Worm (Caenorhabditis elegans): ENCODE data around the gene T12A7.9.
A peak's percentile ranks its signal among the peaks of the same experiment; 100 is the strongest.

T12A7.9 gene

ce11 chrIV:11799240-11799639 is 43.4 kb upstream of the T12A7.9 start:
- TF ChIP-seq aha-1 (tag) (peak; percentile 61), unc-62 (GFP tag; optimal IDR thresholded peaks at IDR 0.05 in 1 of 2) (peak in 1 of 2 experiments; percentile 82), unc-62 (tag; optimal IDR thresholded peaks at IDR 0.05) (no peak), nhr-237 (tag; optimal IDR thresholded peaks at IDR 0.05) (no peak), ceh-20 (GFP tag; IDR thresholded peaks at IDR 0.05) (peak; percentile 53; the same call in 1 of the 2 replicates)

- TF ChIP-seq unc-62 (GFP tag; optimal IDR thresholded peaks at IDR 0.05 in 1 of 2) (peak in 1 of 2 experiments; percentile 65), unc-62 (tag; optimal IDR thresholded peaks at IDR 0.05) (no peak), dpl-1 (GFP tag; optimal IDR thresholded peaks at IDR 0.05) (no peak), fkh-10 (GFP tag; optimal IDR thresholded peaks at IDR 0.05) (peak; percentile 73)
Observed at ce11 chrIV:11796818-11797217, 41.0 kb upstream of the T12A7.9 start.

ce11 chrIV:11795964-11796363 is 40.2 kb upstream of the T12A7.9 start:
- no peak for TF ChIP-seq lin-1 (GFP tag; IDR thresholded peaks at IDR 0.05)
- TF ChIP-seq hlh-11 (tag; optimal IDR thresholded peaks at IDR 0.05), result no peak
- no peak for TF ChIP-seq Y75B8A.6 (GFP tag; IDR thresholded peaks at IDR 0.05)
- TF ChIP-seq ztf-7 (tag; optimal IDR thresholded peaks at IDR 0.05), result no peak
- no peak for TF ChIP-seq dmd-6 (GFP tag; IDR thresholded peaks at IDR 0.05)
- no peak for TF ChIP-seq spr-3 (GFP tag; optimal IDR thresholded peaks at IDR 0.05)
- TF ChIP-seq fkh-10 (GFP tag; optimal IDR thresholded peaks at IDR 0.05), result peak; percentile 47
- no peak for TF ChIP-seq hif-1 (tag; optimal IDR thresholded peaks at IDR 0.05)

- TF ChIP-seq ZK546.5 (tag; optimal IDR thresholded peaks at IDR 0.05) (no peak), F26F4.8 (GFP tag; conservative IDR thresholded peaks at IDR 0.05) (no peak), Y5F2A.4 (GFP tag; optimal IDR thresholded peaks at IDR 0.05) (no peak), pha-4 (GFP tag; IDR thresholded peaks at IDR 0.05) (no peak), pha-4 (tag; optimal IDR thresholded peaks at IDR 0.05) (no peak), mdl-1 (tag; optimal IDR thresholded peaks at IDR 0.05) (no peak), nhr-10 (tag; optimal IDR thresholded peaks at IDR 0.05) (no peak), dpl-1 (GFP tag; optimal IDR thresholded peaks at IDR 0.05) (no peak), hlh-30 (tag; optimal IDR thresholded peaks at IDR 0.05; ENCODE audit: insufficient read depth) (no peak), nhr-48 (tag; optimal IDR thresholded peaks at IDR 0.05) (no peak), php-3 (GFP tag; IDR thresholded peaks at IDR 0.05) (no peak), tag-97 (GFP tag; IDR thresholded peaks at IDR 0.05) (no peak), nhr-77 (tag; optimal IDR thresholded peaks at IDR 0.05) (no peak), ztf-11 (tag; optimal IDR thresholded peaks at IDR 0.05) (no peak), ceh-62 (tag; optimal IDR thresholded peaks at IDR 0.05) (no peak), lsy-2 (tag; optimal IDR thresholded peaks at IDR 0.05) (peak in 1 of 2 experiments; percentile 42), fos-1 (tag; optimal IDR thresholded peaks at IDR 0.05) (no peak), ama-1 (optimal IDR thresholded peaks at IDR 0.05) (no peak), nhr-111 (GFP tag; optimal IDR thresholded peaks at IDR 0.05) (no peak), Y105C5A.15 (GFP tag; IDR thresholded peaks at IDR 0.05) (no peak), egl-27 (tag; optimal IDR thresholded peaks at IDR 0.05) (no peak), daf-16 (GFP tag; optimal IDR thresholded peaks at IDR 0.05) (no peak), daf-16 (tag; optimal IDR thresholded peaks at IDR 0.05) (no peak), gei-8 (GFP tag; optimal IDR thresholded peaks at IDR 0.05) (no peak), mxl-2 (GFP tag; conservative IDR thresholded peaks at IDR 0.05) (no peak), dmd-6 (GFP tag; IDR thresholded peaks at IDR 0.05) (peak; percentile 9; the same call in 1 of the 2 replicates), skn-1 (tag; optimal IDR thresholded peaks at IDR 0.05) (no peak), ZK337.2 (GFP tag; IDR thresholded peaks at IDR 0.05) (no peak), hlh-11 (tag; optimal IDR thresholded peaks at IDR 0.05) (peak; percentile 6), ceh-20 (GFP tag; IDR thresholded peaks at IDR 0.05) (peak; percentile 67), spr-3 (GFP tag; optimal IDR thresholded peaks at IDR 0.05) (no peak), madf-5 (GFP tag; IDR thresholded peaks at IDR 0.05) (no peak), hif-1 (tag; optimal IDR thresholded peaks at IDR 0.05) (no peak), jun-1 (tag; optimal IDR thresholded peaks at IDR 0.05) (no peak), ctbp-1 (GFP tag; IDR thresholded peaks at IDR 0.05) (peak; percentile 75), pqm-1 (tag; optimal IDR thresholded peaks at IDR 0.05) (no peak), R02D3.7 (tag; optimal IDR thresholded peaks at IDR 0.05) (no peak), lim-7 (GFP tag; IDR thresholded peaks at IDR 0.05) (no peak), mep-1 (tag; optimal IDR thresholded peaks at IDR 0.05) (peak; percentile 6), nhr-237 (tag; optimal IDR thresholded peaks at IDR 0.05) (no peak)
Observed at ce11 chrIV:11793170-11793569, 37.4 kb upstream of the T12A7.9 start.
